Worm (Caenorhabditis elegans) whole organism, L2 larva: ENCODE data around the gene F42C5.9.

Source experiments
- ZK546.5 ChIP-seq: sonication (generic microtip); optimal IDR thresholded peaks from 2 replicates; lab custom pipeline; 2017; ENCODE audit warnings: missing biosample characterization, missing genetic modification characterization
- ama-1 ChIP-seq: fragments of 150-350 bp; optimal IDR thresholded peaks from 2 replicates; lab custom pipeline; 2018; ENCODE audit warnings: inconsistent platforms
- egl-27 ChIP-seq: sonication (generic microtip); optimal IDR thresholded peaks from 3 replicates; lab custom pipeline; 2017; ENCODE audit warnings: missing biosample characterization, missing genetic modification reagents, missing genetic modification characterization
- fos-1 ChIP-seq: fragments of 150-350 bp; optimal IDR thresholded peaks from 2 replicates; lab custom pipeline; 2014; ENCODE audit warnings: missing biosample characterization, missing genetic modification characterization
- lin-39 ChIP-seq: fragments of 150-350 bp; optimal IDR thresholded peaks from 2 replicates; lab custom pipeline; 2014; ENCODE audit warnings: missing biosample characterization, missing genetic modification reagents, missing genetic modification characterization
- mbf-1 ChIP-seq: sonication (generic microtip); optimal IDR thresholded peaks from 2 replicates; lab custom pipeline; 2017; ENCODE audit warnings: missing biosample characterization, missing genetic modification characterization
- nhr-11 ChIP-seq: fragments of 150-350 bp; optimal IDR thresholded peaks from 2 replicates; lab custom pipeline; 2014; ENCODE audit warnings: missing biosample characterization, missing genetic modification characterization
- nhr-237 ChIP-seq: fragments of 150-350 bp; optimal IDR thresholded peaks from 2 replicates; lab custom pipeline; 2014; ENCODE audit warnings: missing biosample characterization, missing genetic modification characterization
- snpc-4 ChIP-seq: fragments of 150-350 bp; optimal IDR thresholded peaks from 2 replicates; lab custom pipeline; 2014; ENCODE audit warnings: missing biosample characterization, missing genetic modification characterization
- unc-62 ChIP-seq: fragments of 150-350 bp; optimal IDR thresholded peaks from 2 replicates; lab custom pipeline; 2014; ENCODE audit warnings: missing biosample characterization, missing genetic modification reagents, missing genetic modification characterization
- zag-1 ChIP-seq: fragments of 150-350 bp; optimal IDR thresholded peaks from 2 replicates; lab custom pipeline; 2014; ENCODE audit warnings: missing biosample characterization, missing genetic modification characterization
- ztf-11 ChIP-seq: sonication (generic microtip); optimal IDR thresholded peaks from 2 replicates; lab custom pipeline; 2017; ENCODE audit warnings: missing biosample characterization, missing genetic modification characterization
- ztf-4 ChIP-seq: fragments of 150-350 bp; optimal IDR thresholded peaks from 2 replicates; lab custom pipeline; 2014; ENCODE audit warnings: missing biosample characterization, missing genetic modification characterization

DNA sequence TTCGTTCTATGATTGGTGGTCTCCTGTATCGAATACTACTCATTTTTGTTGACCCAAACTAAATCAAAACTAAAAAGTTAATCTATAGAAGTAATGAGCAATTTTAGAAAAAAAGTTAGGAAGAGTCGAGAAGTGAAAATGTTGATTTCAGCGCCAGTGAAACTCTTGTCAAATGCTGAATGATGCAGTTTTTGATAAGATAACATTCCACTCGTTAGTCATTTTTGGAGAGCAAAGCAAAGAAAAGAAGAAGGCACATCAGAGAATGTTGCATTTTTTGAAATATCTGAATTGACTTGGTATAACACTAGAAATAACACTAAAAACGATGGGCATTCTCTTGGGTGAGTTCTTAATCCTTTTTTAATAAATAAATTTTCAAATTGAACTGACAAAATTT is 12.0 kb upstream of the F42C5.9 start, which contains the start of gene sqst-2:
- no peak for TF ChIP-seq unc-62 (GFP tag; lab: Kevin White, UChicago)
- TF ChIP-seq lin-39, result no peak
- no peak for TF ChIP-seq ztf-4
- TF ChIP-seq nhr-237 (tag; lab: Kevin White, UChicago), result no peak
- TF ChIP-seq zag-1 (tag; lab: Kevin White, UChicago), result no peak
- no peak for TF ChIP-seq egl-27 (tag; lab: Kevin White, UChicago)
- TF ChIP-seq mbf-1 (tag; lab: Kevin White, UChicago), result no peak
- TF ChIP-seq ama-1, result no peak
- no peak for TF ChIP-seq ztf-11 (tag; lab: Kevin White, UChicago)
- no peak for TF ChIP-seq nhr-11
- TF ChIP-seq snpc-4 (tag; lab: Kevin White, UChicago), result no peak
- no peak for TF ChIP-seq ZK546.5
- peak; percentile 89 for TF ChIP-seq fos-1 (tag; lab: Kevin White, UChicago)
